Worm (Caenorhabditis elegans): ENCODE data around the gene F53C3.6.

DNA sequence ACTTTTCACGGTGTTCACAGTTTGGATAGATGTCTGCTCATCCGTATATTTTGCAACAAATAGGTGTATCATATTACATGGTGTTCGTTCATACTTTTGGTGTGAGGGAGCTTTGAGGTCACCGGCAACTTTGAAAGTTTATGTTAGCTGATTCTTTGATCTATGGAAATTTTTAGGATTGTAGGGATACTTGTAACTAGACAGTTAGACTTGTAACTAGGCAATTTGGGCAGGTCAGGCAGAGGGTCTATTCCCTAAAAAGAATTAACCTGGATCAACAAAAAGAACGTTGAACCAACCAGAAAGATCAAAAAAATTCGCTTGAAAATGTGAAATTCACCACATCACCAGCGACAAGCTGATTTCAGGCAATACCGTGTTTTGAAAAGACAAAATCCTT is 4.0 kb upstream of the F53C3.6 start:
- no peak for TF ChIP-seq him-1 (tag; optimal IDR thresholded peaks at IDR 0.05)
- no peak for TF ChIP-seq dao-5 (tag; optimal IDR thresholded peaks at IDR 0.05)

Measured in whole organism, L4/young adult.